Fruit fly (Drosophila melanogaster): Measurements from ENCODE around the gene CG3347.

DNA sequence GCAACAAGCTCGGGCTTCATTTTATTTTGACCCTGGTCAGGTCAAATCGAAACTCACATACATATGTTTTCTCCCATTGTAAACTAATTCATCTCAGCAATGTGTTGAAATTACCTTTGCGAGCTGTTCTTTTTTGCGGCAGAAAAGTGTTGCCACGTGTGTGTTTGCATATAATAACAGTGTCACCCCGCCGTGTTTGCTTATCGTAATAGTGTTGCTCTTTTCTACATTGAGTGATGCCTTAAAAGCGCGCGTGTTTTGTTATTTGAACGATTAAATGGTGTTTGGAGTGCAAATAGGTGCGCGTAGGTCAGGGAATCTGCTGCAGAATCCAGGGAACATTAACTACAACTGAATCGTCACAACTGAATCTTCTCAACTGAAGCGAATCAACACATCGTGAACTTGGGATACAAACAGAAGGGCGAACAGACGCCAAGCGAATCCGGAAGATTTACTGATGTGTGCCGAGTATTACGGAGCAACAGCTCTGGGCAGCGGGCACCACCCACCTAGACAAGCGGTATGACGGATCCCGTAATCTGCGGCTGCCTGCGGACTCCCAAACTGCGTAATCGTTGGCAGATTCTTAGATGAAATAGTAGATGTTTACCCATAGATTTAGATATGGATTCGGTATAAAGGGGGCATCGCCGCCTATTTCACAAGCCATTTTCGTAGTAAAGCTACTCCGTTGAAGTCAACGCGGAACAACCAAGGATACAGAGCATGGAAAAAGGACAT is 39.5 kb downstream of the CG3347 start, which contains the start of gene CG15406:
- TF ChIP-seq lola (GFP tag; optimal IDR thresholded peaks at IDR 0.05) (no peak), dsf (GFP tag; optimal IDR thresholded peaks at IDR 0.05; ENCODE audit: borderline replicate concordance) (no peak), Vsx2 (GFP tag; optimal IDR thresholded peaks at IDR 0.05; ENCODE audit: partially characterized antibody) (no peak), ey (GFP tag; optimal IDR thresholded peaks at IDR 0.05) (no peak), OdsH (GFP tag; optimal IDR thresholded peaks at IDR 0.05) (no peak)
